Fruit fly (Drosophila melanogaster) whole organism, embryonic: ENCODE data around the gene P5CDh2.

ENCODE experiments used
- Adf1 ChIP-seq: fragments of 200-800 bp; sonication (Bioruptor generic); IDR thresholded peaks from 2 replicates; pipeline ENCODE4 v1.3.6; 2022; ENCODE audit warnings: missing biosample characterization, missing genetic modification characterization
- Bgb ChIP-seq: fragments of 200-800 bp; sonication (Bioruptor generic); IDR thresholded peaks from 2 replicates; pipeline ENCODE4 v1.3.6; 2022; ENCODE audit warnings: missing biosample characterization, missing genetic modification characterization; ENCODE audit not compliant: partially characterized antibody
- CG10274 ChIP-seq: fragments of 200-800 bp; sonication (Bioruptor generic); optimal IDR thresholded peaks from 3 replicates; lab custom pipeline; 2017; ENCODE audit warnings: missing biosample characterization, mild to moderate bottlenecking, missing genetic modification characterization
- CG10431 ChIP-seq: fragments of 200-800 bp; sonication (Bioruptor generic); optimal IDR thresholded peaks from 3 replicates; lab custom pipeline; 2018; ENCODE audit warnings: missing biosample characterization, mild to moderate bottlenecking, missing genetic modification characterization
- CG11696 ChIP-seq: fragments of 200-800 bp; sonication (Bioruptor generic); IDR thresholded peaks from 2 replicates; pipeline ENCODE4 v1.3.6; 2022; ENCODE audit warnings: missing biosample characterization, missing genetic modification characterization
- CG11723 ChIP-seq: fragments of 200-800 bp; sonication (Bioruptor generic); optimal IDR thresholded peaks from 2 replicates; lab custom pipeline; 2017; ENCODE audit warnings: missing biosample characterization, mild to moderate bottlenecking, missing genetic modification characterization
- CG12942 ChIP-seq: fragments of 200-800 bp; sonication (Bioruptor generic); optimal IDR thresholded peaks from 3 replicates; lab custom pipeline; 2016; ENCODE audit warnings: missing biosample characterization, missing genetic modification characterization
- CG14667 ChIP-seq: fragments of 200-800 bp; sonication (Bioruptor generic); IDR thresholded peaks from 2 replicates; pipeline ENCODE4 v1.3.6; 2022; ENCODE audit warnings: missing biosample characterization, missing genetic modification characterization
- CG1602 ChIP-seq: fragments of 200-800 bp; sonication (Bioruptor generic); optimal IDR thresholded peaks from 3 replicates; lab custom pipeline; 2016; ENCODE audit warnings: missing biosample characterization, missing genetic modification characterization
- CG17328 ChIP-seq: fragments of 200-800 bp; sonication (Bioruptor generic); IDR thresholded peaks from 2 replicates; pipeline ENCODE4 v1.3.6; 2022; ENCODE audit warnings: missing biosample characterization, missing genetic modification characterization
- CG18599 ChIP-seq: fragments of 200-800 bp; sonication (Bioruptor generic); optimal IDR thresholded peaks from 3 replicates; lab custom pipeline; 2017; ENCODE audit warnings: missing biosample characterization, missing genetic modification characterization, mild to moderate bottlenecking, moderate library complexity, missing genetic modification reagents
- CG18619 ChIP-seq: fragments of 200-800 bp; sonication (Bioruptor generic); optimal IDR thresholded peaks from 3 replicates; lab custom pipeline; 2017; ENCODE audit warnings: missing biosample characterization, mild to moderate bottlenecking, missing genetic modification characterization
- CG2712 ChIP-seq: fragments of 200-800 bp; optimal IDR thresholded peaks from 3 replicates; lab custom pipeline; 2019; ENCODE audit warnings: missing biosample characterization, mild to moderate bottlenecking, missing genetic modification characterization, moderate library complexity
- CG31388 ChIP-seq: fragments of 200-800 bp; sonication (Bioruptor generic); optimal IDR thresholded peaks from 2 replicates; lab custom pipeline; 2016; ENCODE audit warnings: missing biosample characterization, missing genetic modification characterization
- CG32532 ChIP-seq: fragments of 200-800 bp; sonication (Bioruptor generic); IDR thresholded peaks from 2 replicates; pipeline ENCODE4 v1.3.6; 2022; ENCODE audit warnings: missing biosample characterization, missing genetic modification characterization
- CG34224 ChIP-seq: fragments of 200-800 bp; sonication (Bioruptor generic); IDR thresholded peaks from 3 replicates; pipeline ENCODE4 v1.3.6; 2022; ENCODE audit warnings: missing biosample characterization, missing genetic modification characterization; ENCODE audit not compliant: partially characterized antibody
- CG4617 ChIP-seq: fragments of 200-800 bp; sonication (Bioruptor generic); optimal IDR thresholded peaks from 3 replicates; lab custom pipeline; 2016; ENCODE audit warnings: missing biosample characterization, missing genetic modification characterization, borderline replicate concordance
- CG6175 ChIP-seq: fragments of 200-800 bp; sonication (Bioruptor generic); IDR thresholded peaks from 3 replicates; pipeline ENCODE4 v1.3.6; 2022; ENCODE audit warnings: missing biosample characterization, missing genetic modification characterization
- CG6654 ChIP-seq: fragments of 200-800 bp; sonication (Bioruptor generic); optimal IDR thresholded peaks from 2 replicates; lab custom pipeline; 2017; ENCODE audit warnings: missing biosample characterization, mild to moderate bottlenecking, missing genetic modification characterization
- CG7963 ChIP-seq: fragments of 200-800 bp; sonication (Bioruptor generic); IDR thresholded peaks from 3 replicates; pipeline ENCODE4 v1.3.6; 2022; ENCODE audit warnings: missing biosample characterization, missing genetic modification characterization; ENCODE audit not compliant: partially characterized antibody
- CG8089 ChIP-seq: fragments of 200-800 bp; sonication (Bioruptor generic); optimal IDR thresholded peaks from 3 replicates; lab custom pipeline; 2016; ENCODE audit warnings: missing biosample characterization, missing genetic modification characterization
- CG8359 ChIP-seq: fragments of 200-800 bp; sonication (Bioruptor generic); optimal IDR thresholded peaks from 2 replicates; lab custom pipeline; 2017; ENCODE audit warnings: missing biosample characterization, mild to moderate bottlenecking, missing genetic modification characterization, borderline replicate concordance
- CG9215 ChIP-seq: fragments of 200-800 bp; sonication (Bioruptor generic); IDR thresholded peaks from 2 replicates; pipeline ENCODE4 v1.3.6; 2022; ENCODE audit warnings: missing biosample characterization, missing genetic modification characterization
- CHES-1-like ChIP-seq: fragments of 200-800 bp; sonication (Bioruptor generic); optimal IDR thresholded peaks from 2 replicates; lab custom pipeline; 2016; ENCODE audit warnings: missing biosample characterization, missing genetic modification characterization
- Fer1 ChIP-seq: fragments of 200-800 bp; sonication (Bioruptor generic); optimal IDR thresholded peaks from 2 replicates; lab custom pipeline; 2017; ENCODE audit warnings: missing biosample characterization, mild to moderate bottlenecking, missing genetic modification characterization
- Fer3 ChIP-seq: fragments of 200-800 bp; sonication (Bioruptor generic); optimal IDR thresholded peaks from 2 replicates; lab custom pipeline; 2018; ENCODE audit warnings: missing biosample characterization, mild to moderate bottlenecking, missing genetic modification characterization, moderate library complexity
- HLH54F ChIP-seq: fragments of 200-800 bp; sonication (Bioruptor generic); optimal IDR thresholded peaks from 3 replicates; lab custom pipeline; 2016; ENCODE audit warnings: missing biosample characterization, missing genetic modification characterization
- Jarid2 ChIP-seq: fragments of 200-800 bp; sonication (Bioruptor generic); optimal IDR thresholded peaks from 3 replicates; lab custom pipeline; 2017; ENCODE audit warnings: mild to moderate bottlenecking, missing biosample characterization, missing genetic modification reagents, missing genetic modification characterization
- NK7.1 ChIP-seq: fragments of 200-800 bp; sonication (Bioruptor generic); optimal IDR thresholded peaks from 3 replicates; lab custom pipeline; 2016; ENCODE audit warnings: missing biosample characterization, missing genetic modification characterization
- Oli ChIP-seq: fragments of 200-800 bp; sonication (Bioruptor generic); optimal IDR thresholded peaks from 2 replicates; lab custom pipeline; 2018; ENCODE audit warnings: missing biosample characterization, mild to moderate bottlenecking, missing genetic modification characterization, moderate library complexity
- Sox102F ChIP-seq: fragments of 200-800 bp; sonication (Bioruptor generic); optimal IDR thresholded peaks from 2 replicates; lab custom pipeline; 2018; ENCODE audit warnings: missing biosample characterization, mild to moderate bottlenecking, missing genetic modification characterization, moderate library complexity
- Usf ChIP-seq: fragments of 200-800 bp; sonication (Bioruptor generic); optimal IDR thresholded peaks from 2 replicates; lab custom pipeline; 2017; ENCODE audit warnings: missing genotype, missing biosample characterization, missing genetic modification characterization
- Vsx1 ChIP-seq: fragments of 200-800 bp; sonication (Bioruptor generic); optimal IDR thresholded peaks from 2 replicates; lab custom pipeline; 2017; ENCODE audit warnings: missing biosample characterization, mild to moderate bottlenecking, missing genetic modification characterization, missing genetic modification reagents
- amos ChIP-seq: fragments of 200-800 bp; sonication (Bioruptor generic); IDR thresholded peaks from 2 replicates; pipeline ENCODE4 v1.3.6; 2022; ENCODE audit warnings: missing biosample characterization, missing genetic modification characterization; ENCODE audit not compliant: partially characterized antibody
- bowl ChIP-seq: fragments of 200-800 bp; sonication (Bioruptor generic); IDR thresholded peaks from 2 replicates; pipeline ENCODE4 v1.3.6; 2022; ENCODE audit warnings: missing biosample characterization, missing genetic modification characterization
- cato ChIP-seq: fragments of 200-800 bp; sonication (Bioruptor generic); optimal IDR thresholded peaks from 2 replicates; lab custom pipeline; 2016; ENCODE audit warnings: missing biosample characterization, missing genetic modification characterization, borderline replicate concordance
- dati ChIP-seq: fragments of 200-800 bp; sonication (Bioruptor generic); IDR thresholded peaks from 2 replicates; pipeline ENCODE4 v1.3.6; 2022; ENCODE audit warnings: missing biosample characterization, missing genetic modification characterization
- esg ChIP-seq: fragments of 200-800 bp; sonication (Bioruptor generic); conservative IDR thresholded peaks from 2 replicates; pipeline ENCODE4 v1.3.6; 2022; ENCODE audit warnings: missing biosample characterization, missing genetic modification characterization
- eyg ChIP-seq: fragments of 200-800 bp; sonication (Bioruptor generic); optimal IDR thresholded peaks from 3 replicates; lab custom pipeline; 2016; ENCODE audit warnings: missing biosample characterization, missing genetic modification characterization
- hb ChIP-seq: fragments of 200-800 bp; sonication (Bioruptor generic); IDR thresholded peaks from 3 replicates; pipeline ENCODE4 v1.3.6; 2022; ENCODE audit warnings: missing biosample characterization, missing genetic modification characterization; ENCODE audit not compliant: partially characterized antibody
- ind ChIP-seq: fragments of 200-800 bp; sonication (Bioruptor generic); optimal IDR thresholded peaks from 3 replicates; lab custom pipeline; 2016; ENCODE audit warnings: missing biosample characterization, missing genetic modification characterization
- jigr1 ChIP-seq: fragments of 200-800 bp; sonication (Bioruptor generic); IDR thresholded peaks from 3 replicates; pipeline ENCODE4 v1.3.6; 2022; ENCODE audit warnings: missing biosample characterization, missing genetic modification characterization
- slp2 ChIP-seq: fragments of 200-800 bp; sonication (Bioruptor generic); optimal IDR thresholded peaks from 2 replicates; lab custom pipeline; 2016; ENCODE audit warnings: missing biosample characterization, missing genetic modification characterization
- sna ChIP-seq: fragments of 200-800 bp; sonication (Bioruptor generic); IDR thresholded peaks from 2 replicates; pipeline ENCODE4 v1.3.6; 2022; ENCODE audit warnings: missing biosample characterization, missing genetic modification characterization; ENCODE audit not compliant: partially characterized antibody
- trh ChIP-seq: fragments of 200-800 bp; sonication (Bioruptor generic); optimal IDR thresholded peaks from 2 replicates; lab custom pipeline; 2016; ENCODE audit warnings: missing biosample characterization, missing genetic modification characterization
- ttk ChIP-seq: fragments of 200-800 bp; sonication (Bioruptor generic); IDR thresholded peaks from 2 replicates; pipeline ENCODE4 v2.1.2; 2022; ENCODE audit warnings: missing biosample characterization, missing genetic modification characterization
- tup ChIP-seq: fragments of 200-800 bp; sonication (Bioruptor generic); optimal IDR thresholded peaks from 2 replicates; lab custom pipeline; 2016; ENCODE audit warnings: missing biosample characterization, mild to moderate bottlenecking, missing genetic modification characterization, moderate library complexity
- vnd ChIP-seq: fragments of 200-800 bp; sonication (Bioruptor generic); IDR thresholded peaks from 3 replicates; pipeline ENCODE4 v1.3.6; 2022; ENCODE audit warnings: missing biosample characterization, missing genetic modification characterization; ENCODE audit not compliant: partially characterized antibody
- vvl ChIP-seq: fragments of 200-800 bp; sonication (Bioruptor generic); IDR thresholded peaks from 2 replicates; pipeline ENCODE4 v1.3.6; 2022; ENCODE audit warnings: missing biosample characterization, missing genetic modification characterization

The P5CDh2 gene

DNA sequence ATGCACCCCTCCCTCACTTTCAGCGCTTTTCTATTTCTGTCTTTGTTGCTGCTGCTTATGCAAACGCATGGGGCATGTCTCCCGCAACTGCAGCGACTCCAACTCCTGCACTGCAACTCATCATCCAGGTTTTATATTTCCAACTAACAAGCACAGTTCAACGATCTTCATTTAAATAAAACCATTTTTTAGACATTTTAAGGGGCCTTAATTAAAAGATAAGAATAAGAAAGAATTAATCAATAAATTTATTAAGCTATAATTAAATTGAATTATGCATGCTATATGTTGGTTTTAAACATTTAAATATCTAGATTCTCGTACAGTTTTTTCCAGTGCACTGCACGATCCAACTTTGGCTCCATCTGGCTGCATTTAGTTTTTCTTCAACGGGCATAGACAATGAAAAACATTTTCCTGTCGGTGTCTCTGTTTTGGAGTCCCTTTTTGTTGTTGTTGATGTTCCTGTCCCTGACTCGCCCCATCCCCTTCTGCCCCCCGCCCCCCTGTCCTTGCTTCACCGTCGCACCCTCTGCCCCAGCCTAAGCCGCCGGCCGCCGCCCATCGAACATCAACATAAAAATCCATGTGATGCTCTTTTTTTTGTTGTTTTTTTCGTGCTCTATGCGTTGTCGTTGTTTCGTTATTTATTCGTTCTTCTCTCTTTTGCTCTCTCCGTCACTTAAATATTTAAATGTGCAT is 48.8 kb upstream of the P5CDh2 start (continued):
- TF ChIP-seq CG9215 (GFP tag; lab: Robert Waterston, UW) (0 out of 2 replicates have a peak, but pooled peaks have one; percentile 12), Jarid2 (GFP tag; lab: Kevin White, UChicago) (no peak), trh (no peak), CG34224 (GFP tag; lab: Robert Waterston, UW) (no peak), CG7963 (no peak), CG8089 (no peak), Bgb (GFP tag; lab: Robert Waterston, UW) (no peak), Adf1 (GFP tag; lab: Robert Waterston, UW) (no peak), vvl (GFP tag; lab: Robert Waterston, UW) (peak; percentile 74), CG32532 (GFP tag; lab: Robert Waterston, UW) (no peak), Sox102F (GFP tag; lab: Kevin White, UChicago) (peak; percentile 75), CG6175 (GFP tag; lab: Robert Waterston, UW) (no peak), ttk (GFP tag; lab: Robert Waterston, UW) (no peak), Oli (peak; percentile 81), tup (GFP tag; lab: Kevin White, UChicago) (no peak), Vsx1 (GFP tag; lab: Kevin White, UChicago) (peak; percentile 32), ind (peak; percentile 17), CG4617 (GFP tag; lab: Kevin White, UChicago) (peak; percentile 19), HLH54F (GFP tag; lab: Kevin White, UChicago) (no peak), CG18619 (peak; percentile 54), Fer1 (GFP tag; lab: Kevin White, UChicago) (no peak), CG1602 (GFP tag; lab: Kevin White, UChicago) (peak; percentile 65), dati (GFP tag; lab: Robert Waterston, UW) (no peak), cato (GFP tag; lab: Kevin White, UChicago) (peak; percentile 51), CG17328 (GFP tag; lab: Robert Waterston, UW) (peak; percentile 82), CG8359 (peak; percentile 55), sna (GFP tag; lab: Robert Waterston, UW) (no peak), CG2712 (tag; lab: Kevin White, UChicago) (peak; percentile 96), CG31388 (GFP tag; lab: Kevin White, UChicago) (no peak), CG10431 (GFP tag; lab: Kevin White, UChicago) (peak; percentile 72), vnd (GFP tag; lab: Robert Waterston, UW) (no peak), hb (GFP tag; lab: Robert Waterston, UW) (no peak), slp2 (no peak), Fer3 (tag; lab: Kevin White, UChicago) (no peak), jigr1 (GFP tag; lab: Robert Waterston, UW) (no peak), esg (GFP tag; lab: Robert Waterston, UW) (no peak), CG14667 (peak; percentile 35; the same call in 1 of the 2 replicates), NK7.1 (GFP tag; lab: Kevin White, UChicago) (no peak), CG10274 (no peak), CG12942 (GFP tag; lab: Kevin White, UChicago) (peak; percentile 8), CG11696 (GFP tag; lab: Robert Waterston, UW) (no peak), CG18599 (GFP tag; lab: Kevin White, UChicago) (peak; percentile 22), Usf (GFP tag; lab: Kevin White, UChicago) (peak; percentile 50), bowl (no peak), eyg (no peak), CG6654 (peak; percentile 46), CHES-1-like (no peak), amos (GFP tag; lab: Robert Waterston, UW) (no peak), CG11723 (GFP tag; lab: Kevin White, UChicago) (peak; percentile 49)
